Fruit fly (Drosophila melanogaster): ENCODE measurements around the gene CG15824.

The CG15824 gene

dm6 chr2L:901363-901762 is 16.4 kb upstream of the CG15824 start (continued):
- TF ChIP-seq dmrt99B (tag; optimal IDR thresholded peaks at IDR 0.05), result peak; percentile 36
- peak; percentile 31 for TF ChIP-seq pum (GFP tag; optimal IDR thresholded peaks at IDR 0.05)
- TF ChIP-seq CG8290 (GFP tag; optimal IDR thresholded peaks at IDR 0.05), result peak; percentile 25
- peak in 1 of 2 experiments; percentile 36 for TF ChIP-seq CG8290 (tag; optimal IDR thresholded peaks at IDR 0.05)
- peak; percentile 15 for TF ChIP-seq gem (tag; optimal IDR thresholded peaks at IDR 0.05)
- peak; percentile 18 for TF ChIP-seq CG6254 (GFP tag; optimal IDR thresholded peaks at IDR 0.05)
- TF ChIP-seq ci (GFP tag; IDR thresholded peaks at IDR 0.05), result peak; percentile 63
- peak; percentile 12 for TF ChIP-seq dm (GFP tag; optimal IDR thresholded peaks at IDR 0.05)
- 0 out of 4 replicates have a peak, but pooled peaks have one; percentile 13 for TF ChIP-seq Gug (GFP tag; IDR thresholded peaks at IDR 0.05)
- TF ChIP-seq Hr51 (GFP tag; optimal IDR thresholded peaks at IDR 0.05), result peak in 1 of 2 experiments; percentile 16
- TF ChIP-seq repo (GFP tag; optimal IDR thresholded peaks at IDR 0.05), result peak; percentile 3
- TF ChIP-seq pros (GFP tag; optimal IDR thresholded peaks at IDR 0.05), result peak; percentile 80
- peak; percentile 1 for TF ChIP-seq Hsf (GFP tag; optimal IDR thresholded peaks at IDR 0.05)
- peak; percentile 20 for TF ChIP-seq CoRest (tag; optimal IDR thresholded peaks at IDR 0.05)
- peak; percentile 7 for TF ChIP-seq CG11398 (GFP tag; optimal IDR thresholded peaks at IDR 0.05)
- TF ChIP-seq CG7786 (GFP tag; optimal IDR thresholded peaks at IDR 0.05), result peak; percentile 31
- peak; percentile 5 for TF ChIP-seq D19A (tag; optimal IDR thresholded peaks at IDR 0.05)
- peak; percentile 53 for TF ChIP-seq CG17359 (tag; optimal IDR thresholded peaks at IDR 0.05)
- TF ChIP-seq Neu2 (GFP tag; optimal IDR thresholded peaks at IDR 0.05; ENCODE audit: borderline replicate concordance), result peak; percentile 37
- peak; percentile 23 for TF ChIP-seq her (GFP tag; optimal IDR thresholded peaks at IDR 0.05)
- peak; percentile 37; the same call in 1 of the 2 replicates for TF ChIP-seq Bgb (GFP tag; IDR thresholded peaks at IDR 0.05; ENCODE audit: partially characterized antibody)
- TF ChIP-seq Med (GFP tag), result peak; percentile 90
- TF ChIP-seq CG2199 (GFP tag; IDR thresholded peaks at IDR 0.05), result peak; percentile 88; the same call in 2 of the 3 replicates
- peak; percentile 48; the same call in 1 of the 2 replicates for TF ChIP-seq peb (GFP tag; IDR thresholded peaks at IDR 0.05)
- peak; percentile 0 for TF ChIP-seq pnt (GFP tag; optimal IDR thresholded peaks at IDR 0.05)
- 0 out of 3 replicates have a peak, but pooled peaks have one; percentile 37 for TF ChIP-seq H15 (GFP tag; IDR thresholded peaks at IDR 0.05)
- TF ChIP-seq Blimp-1 (GFP tag; optimal IDR thresholded peaks at IDR 0.05), result peak; percentile 23
- TF ChIP-seq Antp (GFP tag; optimal IDR thresholded peaks at IDR 0.05), result peak; percentile 57
- peak; percentile 49 for TF ChIP-seq lilli (GFP tag; optimal IDR thresholded peaks at IDR 0.05)
- peak; percentile 36 for TF ChIP-seq fd102C (GFP tag; optimal IDR thresholded peaks at IDR 0.05)
- peak; percentile 53; the same call in 1 of the 2 replicates for TF ChIP-seq amos (GFP tag; IDR thresholded peaks at IDR 0.05; ENCODE audit: partially characterized antibody)
- peak in 1 of 3 experiments; percentile 90 for TF ChIP-seq Stat92E (GFP tag; optimal IDR thresholded peaks at IDR 0.05)
- peak; percentile 17 for TF ChIP-seq CG14710 (tag; optimal IDR thresholded peaks at IDR 0.05)
- peak; percentile 94 for TF ChIP-seq CG8281 (tag; optimal IDR thresholded peaks at IDR 0.05)
- peak; percentile 50 for TF ChIP-seq CG10979 (tag; optimal IDR thresholded peaks at IDR 0.05)
- TF ChIP-seq NC2α (GFP tag; optimal IDR thresholded peaks at IDR 0.05), result peak; percentile 24
- TF ChIP-seq Atf-2 (GFP tag; optimal IDR thresholded peaks at IDR 0.05), result peak; percentile 31
- TF ChIP-seq CG17829 (tag; optimal IDR thresholded peaks at IDR 0.05), result peak; percentile 43
- peak; percentile 48 for TF ChIP-seq CG8944 (GFP tag; optimal IDR thresholded peaks at IDR 0.05)
- TF ChIP-seq Xrp1 (GFP tag; IDR thresholded peaks at IDR 0.05), result peak; percentile 73
- TF ChIP-seq grau (tag; optimal IDR thresholded peaks at IDR 0.05), result peak; percentile 17
- TF ChIP-seq CG1024 (GFP tag; IDR thresholded peaks at IDR 0.05), result peak; percentile 60
- peak; percentile 28 for TF ChIP-seq CG4820 (GFP tag; optimal IDR thresholded peaks at IDR 0.05)
- peak; percentile 25 for TF ChIP-seq CG15479 (GFP tag; optimal IDR thresholded peaks at IDR 0.05)
- peak; percentile 34; the same call in 1 of the 2 replicates for TF ChIP-seq E2f1 (GFP tag; IDR thresholded peaks at IDR 0.05)
- peak; percentile 20 for TF ChIP-seq Mad (GFP tag; optimal IDR thresholded peaks at IDR 0.05)
- TF ChIP-seq ken (GFP tag; IDR thresholded peaks at IDR 0.05), result peak; percentile 75; the same call in 2 of the 3 replicates
- TF ChIP-seq Mes4 (GFP tag; optimal IDR thresholded peaks at IDR 0.05), result peak; percentile 21
- peak; percentile 33 for TF ChIP-seq kni (GFP tag; optimal IDR thresholded peaks at IDR 0.05)
- TF ChIP-seq nmo (GFP tag; optimal IDR thresholded peaks at IDR 0.05), result peak; percentile 61
